Fruit fly (Drosophila melanogaster) whole organism: ENCODE measurements around the gene CG31948.

Experiments
- CG8478 ChIP-seq: fragments of >200 bp; optimal IDR thresholded peaks from 2 replicates; lab custom pipeline; 2018; ENCODE audit warnings: inconsistent platforms
- Dll ChIP-seq: fragments of >200 bp; optimal IDR thresholded peaks from 2 replicates; lab custom pipeline; 2017
- EcR ChIP-seq, 2 experiments: fragments of >200 bp; optimal IDR thresholded peaks; 2 replicates each; lab custom pipeline; 2017; ENCODE audit warnings: missing biosample characterization in 2 of 2, missing genetic modification characterization in 2 of 2, missing genetic modification reagents in 2 of 2
- pan ChIP-seq: fragments of >200 bp; optimal IDR thresholded peaks from 2 replicates; lab custom pipeline; 2017
- psq ChIP-seq: fragments of >200 bp; optimal IDR thresholded peaks from 2 replicates; lab custom pipeline; 2017
- usp ChIP-seq: fragments of >200 bp; optimal IDR thresholded peaks from 2 replicates; lab custom pipeline; 2017; ENCODE audit warnings: missing biosample characterization, missing genetic modification characterization, mixed read lengths

Gene CG31948

dm6 chr2L:2390589-2390988 is 25.9 kb downstream of the CG31948 start, which contains the start of gene CG43750:
CG43750 (minus strand) TSS chr2L:2390689.
- TF ChIP-seq EcR (GFP tag; optimal IDR thresholded peaks at IDR 0.05; lab: Kevin White, UChicago) (no peak), psq (lab: Kevin White, UChicago) (no peak), Dll (no peak), pan (lab: Kevin White, UChicago) (no peak), CG8478 (lab: Kevin White, UChicago) (no peak), usp (GFP tag; lab: Kevin White, UChicago) (no peak)

DNA sequence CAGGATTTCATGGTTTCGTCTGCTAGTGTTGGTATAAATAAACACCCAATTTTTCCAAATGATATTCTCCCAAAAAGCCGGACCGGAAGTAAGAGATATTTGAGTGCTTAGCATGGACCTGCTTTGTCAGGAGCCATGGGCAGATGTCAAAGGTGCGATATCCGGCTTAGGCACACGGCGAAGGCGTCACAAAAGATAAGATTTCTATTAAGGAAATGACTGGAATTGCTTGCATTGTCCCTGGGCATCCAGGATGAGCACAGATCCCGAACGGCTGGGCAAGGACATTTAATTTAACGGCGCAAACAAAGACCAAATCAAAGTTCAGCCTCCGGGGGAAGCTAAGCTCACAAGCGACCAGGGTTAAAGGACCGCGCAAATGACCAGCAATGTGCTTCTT is 30.8 kb downstream of the CG31948 start, which contains the start of gene CG3557:
TSS of gene CG3557 (minus strand) at position 101 of the 400 bp plus-strand sequence.
- TF ChIP-seq pan (lab: Kevin White, UChicago), result no peak
- TF ChIP-seq Dll, result no peak
- TF ChIP-seq CG8478 (lab: Kevin White, UChicago), result no peak
- TF ChIP-seq psq (lab: Kevin White, UChicago), result no peak
- TF ChIP-seq usp (GFP tag; lab: Kevin White, UChicago), result no peak
- TF ChIP-seq EcR (GFP tag; optimal IDR thresholded peaks at IDR 0.05; lab: Kevin White, UChicago), result no peak

DNA sequence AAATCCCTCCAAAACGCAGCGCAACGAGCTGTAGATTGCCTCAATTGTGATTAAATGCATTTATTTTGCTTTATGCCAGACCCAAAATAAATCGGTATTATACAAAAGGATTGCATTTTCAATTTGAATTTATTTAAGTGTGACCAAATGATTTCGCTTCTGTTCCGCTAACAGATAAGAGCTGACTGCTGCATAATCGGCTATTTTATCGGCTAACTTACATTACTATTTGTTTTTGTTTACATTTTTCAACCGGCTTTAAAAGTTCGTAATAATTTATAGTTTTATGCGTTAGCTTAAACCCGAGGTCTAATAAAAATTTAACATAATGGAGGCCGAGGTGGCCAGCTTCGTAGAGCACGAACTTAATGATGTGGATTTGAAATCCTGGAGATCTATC is 33.5 kb downstream of the CG31948 start, which contains the start of gene PIG-Wa:
TSS of gene PIG-Wa (plus strand) at position 232 of the 400 bp plus-strand sequence.
- no peak for TF ChIP-seq Dll
- TF ChIP-seq usp (GFP tag; lab: Kevin White, UChicago), result no peak
- TF ChIP-seq pan (lab: Kevin White, UChicago), result no peak
- no peak for TF ChIP-seq psq (lab: Kevin White, UChicago)
- no peak for TF ChIP-seq CG8478 (lab: Kevin White, UChicago)
- TF ChIP-seq EcR (GFP tag; optimal IDR thresholded peaks at IDR 0.05; lab: Kevin White, UChicago), result no peak

DNA sequence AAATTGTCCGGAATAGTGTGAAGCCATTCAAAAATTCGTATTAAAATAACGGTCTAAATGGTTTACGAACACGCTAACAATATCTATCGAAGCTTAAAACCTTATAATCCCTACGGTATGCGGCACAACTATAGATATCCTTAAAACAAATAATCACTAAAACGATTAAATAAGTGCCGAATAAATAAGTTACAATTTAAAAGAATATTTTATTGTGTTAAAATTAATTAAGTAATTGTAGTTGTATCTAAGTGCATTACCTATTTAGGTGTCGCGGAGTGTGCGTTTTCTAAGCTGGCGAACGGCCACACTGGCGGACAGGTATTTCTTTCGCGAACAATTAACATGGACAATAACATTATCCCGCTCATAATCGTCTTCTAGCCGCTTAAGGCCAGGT is 35.7 kb downstream of the CG31948 start, which contains the start of gene Eogt:
TSS of gene Eogt (plus strand) at position 293 of the 400 bp plus-strand sequence.
- TF ChIP-seq psq (lab: Kevin White, UChicago) (no peak), CG8478 (lab: Kevin White, UChicago) (no peak), pan (lab: Kevin White, UChicago) (no peak), EcR (GFP tag; optimal IDR thresholded peaks at IDR 0.05; lab: Kevin White, UChicago) (no peak), usp (GFP tag; lab: Kevin White, UChicago) (no peak), Dll (no peak)

DNA sequence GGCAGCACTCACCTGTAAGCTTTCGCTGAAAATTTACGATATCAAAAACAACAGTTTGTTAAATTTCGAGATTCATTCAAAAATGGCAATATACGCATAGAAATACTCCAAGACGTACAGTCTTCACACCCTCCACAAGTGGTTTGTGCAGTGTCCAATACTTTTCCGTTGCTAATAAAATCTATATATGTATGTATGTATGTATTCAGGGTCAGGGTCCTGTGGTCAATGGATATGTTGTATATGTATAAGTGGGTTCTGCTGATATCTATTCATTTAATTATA is 40.2 kb downstream of the CG31948 start:
- TF ChIP-seq psq (lab: Kevin White, UChicago) (no peak), CG8478 (lab: Kevin White, UChicago) (no peak), pan (lab: Kevin White, UChicago) (no peak)

DNA sequence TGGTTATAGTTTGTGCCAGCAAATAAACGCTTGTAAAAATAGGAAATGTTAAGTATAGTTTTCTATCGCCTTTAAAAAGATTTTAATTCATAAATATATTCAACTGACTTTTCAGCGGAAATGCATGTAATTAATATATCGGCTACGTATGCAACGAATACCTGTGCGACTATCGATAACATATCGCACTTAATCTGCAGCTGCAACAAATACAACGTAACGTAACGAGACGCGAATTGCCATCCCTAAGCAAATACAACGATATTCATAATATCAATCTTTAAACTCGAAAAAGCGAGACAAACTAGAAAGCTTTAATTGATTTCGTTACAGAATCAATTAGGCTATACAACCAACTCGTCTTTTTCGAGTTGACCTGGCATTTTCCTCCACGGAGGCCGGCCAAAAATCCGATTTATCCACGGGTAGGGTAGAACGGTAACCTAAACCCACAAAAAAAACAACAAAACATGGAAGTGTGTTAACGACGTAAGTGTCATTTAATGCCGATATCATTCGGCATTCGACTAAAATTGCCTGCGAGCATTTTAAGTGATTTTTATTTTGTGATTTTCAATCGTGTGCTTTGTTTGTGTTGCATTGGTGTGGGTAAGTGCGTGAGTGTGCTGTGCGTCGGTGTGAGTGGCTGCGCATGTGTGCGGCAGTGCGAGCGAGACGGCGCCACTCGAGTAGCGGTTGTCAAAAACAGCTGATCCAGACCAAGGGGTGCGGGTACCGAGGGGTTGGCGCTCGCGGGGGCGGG is 40.7 kb downstream of the CG31948 start, which contains the start of gene Atxn7:
TSS of gene Atxn7 (plus strand) at position 187 of the 763 bp plus-strand sequence.
- TF ChIP-seq usp (GFP tag; lab: Kevin White, UChicago) (no peak), CG8478 (lab: Kevin White, UChicago) (peak; percentile 60), psq (lab: Kevin White, UChicago) (no peak), pan (lab: Kevin White, UChicago) (no peak), EcR (GFP tag; optimal IDR thresholded peaks at IDR 0.05; lab: Kevin White, UChicago) (no peak), Dll (no peak)

dm6 chr2L:2373818-2374746 is 42.4 kb downstream of the CG31948 start, which contains the start of the genes CG3609 and CG15390:
CG3609 (minus strand) TSS chr2L:2374627.
CG15390 (plus strand) TSS chr2L:2374713.
- TF ChIP-seq usp (GFP tag; lab: Kevin White, UChicago), result no peak
- TF ChIP-seq Dll, result no peak
- no peak for TF ChIP-seq psq (lab: Kevin White, UChicago)
- no peak for TF ChIP-seq CG8478 (lab: Kevin White, UChicago)
- TF ChIP-seq EcR (GFP tag; optimal IDR thresholded peaks at IDR 0.05; lab: Kevin White, UChicago), result no peak

- no peak for TF ChIP-seq CG8478 (lab: Kevin White, UChicago)
- TF ChIP-seq usp (GFP tag; lab: Kevin White, UChicago), result no peak
- no peak for TF ChIP-seq pan (lab: Kevin White, UChicago)
- TF ChIP-seq Dll, result no peak
- no peak for TF ChIP-seq EcR (GFP tag; optimal IDR thresholded peaks at IDR 0.05; lab: Kevin White, UChicago)
- no peak for TF ChIP-seq psq (lab: Kevin White, UChicago)
These were observed 44.4 kb downstream of the CG31948 start for dm6 chr2L:2372112-2372449.

- TF ChIP-seq psq (lab: Kevin White, UChicago) (no peak), CG8478 (lab: Kevin White, UChicago) (no peak), EcR (GFP tag; optimal IDR thresholded peaks at IDR 0.05; lab: Kevin White, UChicago) (no peak), pan (lab: Kevin White, UChicago) (no peak), usp (GFP tag; lab: Kevin White, UChicago) (no peak), Dll (no peak)
These were observed 45.0 kb downstream of the CG31948 start, which contains the start of gene CG3597 for dm6 chr2L:2371406-2372111. CG3597 (minus strand) TSS chr2L:2371524.

dm6 chr2L:2370352-2370751 is 46.2 kb downstream of the CG31948 start:
- TF ChIP-seq EcR (GFP tag; optimal IDR thresholded peaks at IDR 0.05; lab: Kevin White, UChicago) (no peak), Dll (no peak), pan (lab: Kevin White, UChicago) (no peak), CG8478 (lab: Kevin White, UChicago) (no peak), psq (lab: Kevin White, UChicago) (no peak), usp (GFP tag; lab: Kevin White, UChicago) (no peak)
